Fruit fly (Drosophila melanogaster) whole organism, embryonic: ENCODE data around the gene w-cup.

ENCODE experiments used
- B-H2 ChIP-seq: fragments of 200-800 bp; sonication (Bioruptor generic); optimal IDR thresholded peaks from 2 replicates; lab custom pipeline; 2018; ENCODE audit warnings: missing biosample characterization, mild to moderate bottlenecking, missing genetic modification characterization
- CG10321 ChIP-seq: fragments of 200-800 bp; sonication (Bioruptor generic); IDR thresholded peaks from 2 replicates; pipeline ENCODE4 v1.3.6; 2022; ENCODE audit warnings: missing biosample characterization, missing genetic modification characterization
- CG12104 ChIP-seq: fragments of 200-800 bp; sonication (Bioruptor generic); optimal IDR thresholded peaks from 3 replicates; lab custom pipeline; 2016; ENCODE audit warnings: missing biosample characterization, missing genetic modification characterization
- CG12299 ChIP-seq: fragments of 200-800 bp; sonication (Bioruptor generic); optimal IDR thresholded peaks from 2 replicates; lab custom pipeline; 2018; ENCODE audit warnings: missing biosample characterization, mild to moderate bottlenecking, missing genetic modification characterization
- CG1233 ChIP-seq: fragments of 200-800 bp; sonication (Bioruptor generic); optimal IDR thresholded peaks from 4 replicates; lab custom pipeline; 2018; ENCODE audit warnings: missing biosample characterization, mild to moderate bottlenecking, missing genetic modification characterization
- CG13624 ChIP-seq: fragments of 200-800 bp; sonication (Bioruptor generic); optimal IDR thresholded peaks from 2 replicates; lab custom pipeline; 2016; ENCODE audit warnings: missing biosample characterization, missing genetic modification characterization
- CG14860 ChIP-seq: fragments of 200-800 bp; sonication (Bioruptor generic); IDR thresholded peaks from 3 replicates; pipeline ENCODE4 v1.3.6; 2022; ENCODE audit warnings: missing biosample characterization, missing genetic modification characterization; ENCODE audit not compliant: partially characterized antibody
- CG16863 ChIP-seq: fragments of 200-800 bp; sonication (Bioruptor generic); optimal IDR thresholded peaks from 3 replicates; lab custom pipeline; 2016; ENCODE audit warnings: missing biosample characterization, missing genetic modification characterization
- CG17612 ChIP-seq: fragments of 200-800 bp; sonication (Bioruptor generic); IDR thresholded peaks from 2 replicates; pipeline ENCODE4 v1.3.6; 2022; ENCODE audit warnings: missing biosample characterization, missing genetic modification characterization
- CG2129 ChIP-seq: fragments of 200-800 bp; sonication (Bioruptor generic); IDR thresholded peaks from 2 replicates; pipeline ENCODE4 v1.3.6; 2022; ENCODE audit warnings: missing biosample characterization, missing genetic modification characterization; ENCODE audit not compliant: partially characterized antibody
- CG2199 ChIP-seq: fragments of 200-800 bp; sonication (Bioruptor generic); IDR thresholded peaks from 3 replicates; pipeline ENCODE4 v1.3.6; 2022; ENCODE audit warnings: missing biosample characterization, missing genetic modification characterization
- CG30403 ChIP-seq: fragments of 200-800 bp; sonication (Bioruptor generic); optimal IDR thresholded peaks from 3 replicates; lab custom pipeline; 2016; ENCODE audit warnings: missing biosample characterization, missing genetic modification characterization
- CG3065 ChIP-seq: fragments of 200-800 bp; sonication (Bioruptor generic); optimal IDR thresholded peaks from 2 replicates; lab custom pipeline; 2016; ENCODE audit warnings: missing biosample characterization, missing genetic modification characterization
- CG31224 ChIP-seq: fragments of 200-800 bp; sonication (Bioruptor generic); IDR thresholded peaks from 2 replicates; pipeline ENCODE4 v1.3.6; 2022; ENCODE audit warnings: missing biosample characterization, missing genetic modification characterization
- CG31388 ChIP-seq: fragments of 200-800 bp; sonication (Bioruptor generic); optimal IDR thresholded peaks from 2 replicates; lab custom pipeline; 2016; ENCODE audit warnings: missing biosample characterization, missing genetic modification characterization
- CG4854 ChIP-seq: fragments of 200-800 bp; sonication (Bioruptor generic); optimal IDR thresholded peaks from 2 replicates; lab custom pipeline; 2016; ENCODE audit warnings: missing biosample characterization, missing genetic modification characterization, inconsistent platforms
- CG6689 ChIP-seq: fragments of 200-800 bp; sonication (Bioruptor generic); IDR thresholded peaks from 2 replicates; pipeline ENCODE4 v1.3.6; 2022; ENCODE audit warnings: missing biosample characterization, missing genetic modification characterization
- CG8089 ChIP-seq: fragments of 200-800 bp; sonication (Bioruptor generic); optimal IDR thresholded peaks from 3 replicates; lab custom pipeline; 2016; ENCODE audit warnings: missing biosample characterization, missing genetic modification characterization
- Dip2 ChIP-seq: fragments of 200-800 bp; sonication (Bioruptor generic); IDR thresholded peaks from 2 replicates; pipeline ENCODE4 v1.3.6; 2022; ENCODE audit warnings: missing biosample characterization, missing genetic modification characterization
- ERR ChIP-seq: fragments of 200-800 bp; sonication (Bioruptor generic); optimal IDR thresholded peaks from 2 replicates; lab custom pipeline; 2016; ENCODE audit warnings: missing biosample characterization, missing genetic modification characterization
- HLHmδ ChIP-seq: fragments of 200-800 bp; sonication (Bioruptor generic); optimal IDR thresholded peaks from 2 replicates; lab custom pipeline; 2018; ENCODE audit warnings: missing biosample characterization, mild to moderate bottlenecking, missing genetic modification characterization, moderate library complexity
- Oaz ChIP-seq: fragments of 200-800 bp; sonication (Bioruptor generic); IDR thresholded peaks from 2 replicates; pipeline ENCODE4 v1.3.6; 2022; ENCODE audit warnings: missing biosample characterization, missing genetic modification characterization
- Scr ChIP-seq: fragments of 200-800 bp; sonication (Bioruptor generic); IDR thresholded peaks from 2 replicates; pipeline ENCODE4 v1.3.6; 2022; ENCODE audit warnings: missing biosample characterization, missing genetic modification characterization; ENCODE audit not compliant: partially characterized antibody
- Sry-β ChIP-seq: fragments of 200-800 bp; sonication (Bioruptor generic); optimal IDR thresholded peaks from 2 replicates; lab custom pipeline; 2018; ENCODE audit warnings: missing biosample characterization, mild to moderate bottlenecking, missing genetic modification characterization, moderate library complexity
- Stat92E ChIP-seq, 3 experiments: fragments of >200 bp in 2 of 3; fragments of 200-800 bp in 1 of 3; sonication (Bioruptor generic) in 1 of 3; optimal IDR thresholded peaks; 2 replicates each; lab custom pipeline; 2017 to 2019; ENCODE audit warnings: missing biosample characterization in 3 of 3, missing genetic modification characterization in 3 of 3, mild to moderate bottlenecking in 1 of 3, moderate library complexity in 1 of 3
- Vsx1 ChIP-seq: fragments of 200-800 bp; sonication (Bioruptor generic); optimal IDR thresholded peaks from 2 replicates; lab custom pipeline; 2017; ENCODE audit warnings: missing biosample characterization, mild to moderate bottlenecking, missing genetic modification characterization, missing genetic modification reagents
- YL-1 ChIP-seq: fragments of 200-800 bp; sonication (Bioruptor generic); optimal IDR thresholded peaks from 3 replicates; lab custom pipeline; 2017; ENCODE audit warnings: missing biosample characterization, mild to moderate bottlenecking, missing genetic modification characterization
- bsh ChIP-seq, 2 experiments: fragments of 200-800 bp; sonication (Bioruptor generic); optimal IDR thresholded peaks; 2 replicates each; lab custom pipeline; 2017 to 2018; ENCODE audit warnings: mild to moderate bottlenecking in 2 of 2, missing biosample characterization in 2 of 2, missing genetic modification characterization in 2 of 2, moderate library complexity in 1 of 2
- chinmo ChIP-seq: fragments of 200-800 bp; sonication (Bioruptor generic); IDR thresholded peaks from 4 replicates; pipeline ENCODE4 v1.3.6; 2022; ENCODE audit warnings: missing biosample characterization, missing genetic modification characterization; ENCODE audit not compliant: partially characterized antibody
- danr ChIP-seq: fragments of 200-800 bp; sonication (Bioruptor generic); IDR thresholded peaks from 2 replicates; pipeline ENCODE4 v1.3.6; 2022; ENCODE audit warnings: missing biosample characterization, missing genetic modification characterization
- dati ChIP-seq: fragments of 200-800 bp; sonication (Bioruptor generic); IDR thresholded peaks from 2 replicates; pipeline ENCODE4 v1.3.6; 2022; ENCODE audit warnings: missing biosample characterization, missing genetic modification characterization
- dmrt99B ChIP-seq: fragments of 200-800 bp; sonication (Bioruptor generic); optimal IDR thresholded peaks from 2 replicates; lab custom pipeline; 2018; ENCODE audit warnings: missing biosample characterization, mild to moderate bottlenecking, missing genetic modification characterization, moderate library complexity
- emc ChIP-seq: fragments of 200-800 bp; sonication (Bioruptor generic); optimal IDR thresholded peaks from 2 replicates; lab custom pipeline; 2016; ENCODE audit warnings: missing biosample characterization, missing genetic modification characterization
- exex ChIP-seq: fragments of 200-800 bp; sonication (Bioruptor generic); optimal IDR thresholded peaks from 4 replicates; lab custom pipeline; 2018; ENCODE audit warnings: missing biosample characterization, mild to moderate bottlenecking, missing genetic modification characterization, moderate library complexity
- eyg ChIP-seq: fragments of 200-800 bp; sonication (Bioruptor generic); optimal IDR thresholded peaks from 3 replicates; lab custom pipeline; 2016; ENCODE audit warnings: missing biosample characterization, missing genetic modification characterization
- gcm ChIP-seq: fragments of 200-800 bp; sonication (Bioruptor generic); optimal IDR thresholded peaks from 2 replicates; lab custom pipeline; 2019; ENCODE audit warnings: missing biosample characterization, mild to moderate bottlenecking, missing genetic modification characterization, moderate library complexity
- hkb ChIP-seq, 2 experiments: fragments of 200-800 bp in 1 of 2; fragments of >200 bp in 1 of 2; sonication (Bioruptor generic) in 1 of 2; IDR thresholded peaks in 1 of 2; optimal IDR thresholded peaks in 1 of 2; 2 replicates each; pipeline versions ENCODE4 v1.3.6 to Lab custom; 2017 to 2022; ENCODE audit warnings: missing biosample characterization in 1 of 2, missing genetic modification characterization in 1 of 2
- lmd ChIP-seq: fragments of 200-800 bp; sonication (Bioruptor generic); IDR thresholded peaks from 2 replicates; pipeline ENCODE4 v1.3.6; 2022; ENCODE audit warnings: missing biosample characterization, missing genetic modification characterization
- mam ChIP-seq: fragments of 200-800 bp; sonication (Bioruptor generic); optimal IDR thresholded peaks from 3 replicates; lab custom pipeline; 2016; ENCODE audit warnings: missing biosample characterization, missing genetic modification characterization
- mirr ChIP-seq: fragments of 200-800 bp; sonication (Bioruptor generic); optimal IDR thresholded peaks from 3 replicates; lab custom pipeline; 2018; ENCODE audit warnings: missing biosample characterization, mild to moderate bottlenecking, missing genetic modification characterization
- mld ChIP-seq: fragments of 200-800 bp; sonication (Bioruptor generic); IDR thresholded peaks from 3 replicates; pipeline ENCODE4 v1.3.6; 2022; ENCODE audit warnings: missing biosample characterization, missing genetic modification characterization; ENCODE audit not compliant: partially characterized antibody
- onecut ChIP-seq: fragments of 200-800 bp; sonication (Bioruptor generic); IDR thresholded peaks from 2 replicates; pipeline ENCODE4 v1.3.6; 2022; ENCODE audit warnings: missing biosample characterization, missing genetic modification characterization
- pros ChIP-seq: fragments of 200-800 bp; sonication (Bioruptor generic); optimal IDR thresholded peaks from 3 replicates; lab custom pipeline; 2019; ENCODE audit warnings: missing biosample characterization, mild to moderate bottlenecking, missing genetic modification characterization, moderate library complexity
- schlank ChIP-seq: fragments of 200-800 bp; sonication (Bioruptor generic); optimal IDR thresholded peaks from 2 replicates; lab custom pipeline; 2018; ENCODE audit warnings: missing biosample characterization, mild to moderate bottlenecking, missing genetic modification characterization
- tap ChIP-seq: fragments of 200-800 bp; optimal IDR thresholded peaks from 3 replicates; lab custom pipeline; 2019; ENCODE audit warnings: missing biosample characterization, mild to moderate bottlenecking, missing genetic modification characterization, moderate library complexity
- tll ChIP-seq, 2 experiments: fragments of 200-800 bp in 1 of 2; fragments of >200 bp in 1 of 2; sonication (Bioruptor generic) in 1 of 2; optimal IDR thresholded peaks; 2 replicates each; lab custom pipeline; 2017 to 2019; ENCODE audit warnings: missing biosample characterization in 2 of 2, missing genetic modification characterization in 2 of 2, mild to moderate bottlenecking in 1 of 2, moderate library complexity in 1 of 2
- toy ChIP-seq: fragments of 200-800 bp; sonication (Bioruptor generic); IDR thresholded peaks from 2 replicates; pipeline ENCODE4 v1.3.6; 2022; ENCODE audit warnings: missing biosample characterization, missing genetic modification characterization
- twi ChIP-seq: fragments of 200-800 bp; optimal IDR thresholded peaks from 2 replicates; lab custom pipeline; 2019; ENCODE audit warnings: missing biosample characterization, mild to moderate bottlenecking, missing genetic modification characterization, moderate library complexity
- vnd ChIP-seq: fragments of 200-800 bp; sonication (Bioruptor generic); IDR thresholded peaks from 3 replicates; pipeline ENCODE4 v1.3.6; 2022; ENCODE audit warnings: missing biosample characterization, missing genetic modification characterization; ENCODE audit not compliant: partially characterized antibody

w-cup gene

DNA sequence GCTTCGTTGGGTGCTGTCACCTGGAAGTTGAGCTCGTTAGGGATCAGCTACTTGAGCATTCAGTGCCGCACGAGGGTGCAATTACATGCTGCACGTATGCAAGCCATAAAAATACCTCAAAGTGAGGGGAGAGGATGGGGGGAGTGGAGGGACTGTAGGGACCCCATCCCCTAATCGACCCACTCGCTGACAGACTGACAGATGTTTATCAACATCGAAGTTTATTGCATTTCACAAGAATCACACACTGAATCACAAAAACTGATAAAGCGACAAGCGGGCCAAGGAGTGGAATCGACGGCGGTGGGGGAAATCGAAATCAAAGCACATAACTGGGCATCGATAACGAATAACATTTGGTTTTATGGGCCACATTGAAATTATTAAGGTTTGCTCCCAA, 22.9 kb downstream of the w-cup start (continued):
- no peak for TF ChIP-seq Dip2 (GFP tag; lab: Robert Waterston, UW)
- no peak for TF ChIP-seq CG12104 (GFP tag; lab: Kevin White, UChicago)
- TF ChIP-seq bsh (GFP tag; optimal IDR thresholded peaks at IDR 0.05; lab: Kevin White, UChicago), result no peak
- TF ChIP-seq mam (GFP tag; lab: Kevin White, UChicago), result no peak
- peak in 1 of 3 experiments; percentile 86 for TF ChIP-seq Stat92E (GFP tag; optimal IDR thresholded peaks at IDR 0.05; lab: Kevin White, UChicago)
- TF ChIP-seq CG3065 (GFP tag; lab: Kevin White, UChicago), result no peak
- TF ChIP-seq pros (GFP tag; lab: Kevin White, UChicago), result peak; percentile 24
- TF ChIP-seq Vsx1 (GFP tag; lab: Kevin White, UChicago), result peak; percentile 40
- TF ChIP-seq CG4854 (GFP tag; lab: Kevin White, UChicago), result no peak
- no peak for TF ChIP-seq HLHmδ (GFP tag; lab: Kevin White, UChicago)
- no peak for TF ChIP-seq dati (GFP tag; lab: Robert Waterston, UW)
- no peak for TF ChIP-seq CG30403 (GFP tag; lab: Kevin White, UChicago)
- peak; percentile 96 for TF ChIP-seq CG2199
- TF ChIP-seq vnd (GFP tag; lab: Robert Waterston, UW), result 0 out of 3 replicates have a peak, but pooled peaks have one; percentile 29
- TF ChIP-seq lmd (GFP tag; lab: Robert Waterston, UW), result no peak
- peak; percentile 7 for TF ChIP-seq mirr (GFP tag; lab: Kevin White, UChicago)
- no peak for TF ChIP-seq B-H2 (GFP tag; lab: Kevin White, UChicago)
- peak; percentile 61 for TF ChIP-seq exex (tag; lab: Kevin White, UChicago)
- peak; percentile 81 for TF ChIP-seq twi
- TF ChIP-seq Oaz (GFP tag; lab: Robert Waterston, UW), result no peak
- no peak for TF ChIP-seq CG14860 (GFP tag; lab: Robert Waterston, UW)
- TF ChIP-seq, all 482 proteins: peak for 24

- TF ChIP-seq Sry-β (GFP tag; lab: Kevin White, UChicago) (no peak), CG17612 (GFP tag; lab: Robert Waterston, UW) (no peak), HLHmδ (GFP tag; lab: Kevin White, UChicago) (peak; percentile 15), tll (GFP tag; optimal IDR thresholded peaks at IDR 0.05; lab: Kevin White, UChicago) (no peak), CG8089 (no peak), gcm (peak; percentile 6), CG10321 (no peak), eyg (GFP tag; lab: Kevin White, UChicago) (no peak), CG16863 (GFP tag; lab: Kevin White, UChicago) (no peak), mld (GFP tag; lab: Robert Waterston, UW) (no peak), CG12299 (tag; lab: Kevin White, UChicago) (no peak), YL-1 (no peak), dmrt99B (tag; lab: Kevin White, UChicago) (no peak), CG31388 (GFP tag; lab: Kevin White, UChicago) (no peak), onecut (no peak), CG1233 (GFP tag; lab: Kevin White, UChicago) (no peak), schlank (tag; lab: Kevin White, UChicago) (no peak), Scr (GFP tag; lab: Robert Waterston, UW) (no peak), CG2129 (no peak), emc (GFP tag; lab: Kevin White, UChicago) (no peak), CG31224 (GFP tag; lab: Robert Waterston, UW) (no peak), CG6689 (peak; percentile 49; the same call in 1 of the 2 replicates), hkb (optimal IDR thresholded peaks at IDR 0.05; lab: Kevin White, UChicago) (no peak), hkb (GFP tag; IDR thresholded peaks at IDR 0.05; lab: Robert Waterston, UW) (no peak), tap (no peak), danr (GFP tag; lab: Robert Waterston, UW) (no peak), ERR (GFP tag; lab: Kevin White, UChicago) (no peak), chinmo (GFP tag; lab: Robert Waterston, UW) (0 out of 4 replicates have a peak, but pooled peaks have one; percentile 17), Vsx1 (GFP tag; lab: Kevin White, UChicago) (peak; percentile 5), toy (GFP tag; lab: Robert Waterston, UW) (no peak), CG13624 (GFP tag; lab: Kevin White, UChicago) (no peak)
These were observed 23.9 kb downstream of the w-cup start for dm6 chr2L:10553692-10554091.
